Worm (Caenorhabditis elegans): Measurements from ENCODE around the gene nck-1.
A peak's percentile ranks its signal among the peaks of the same experiment; 100 is the strongest.

The nck-1 gene

ce11 chrX:4142202-4142601 is 11.0 kb downstream of the nck-1 start:
- TF ChIP-seq nhr-10 (tag; optimal IDR thresholded peaks at IDR 0.05), result no peak
- TF ChIP-seq elt-3 (tag; optimal IDR thresholded peaks at IDR 0.05), result no peak
- TF ChIP-seq ama-1 (optimal IDR thresholded peaks at IDR 0.05), result no peak
- no peak for TF ChIP-seq egl-27 (tag; optimal IDR thresholded peaks at IDR 0.05)
- no peak for TF ChIP-seq unc-39 (tag; optimal IDR thresholded peaks at IDR 0.05)
- TF ChIP-seq C34F6.9 (tag; optimal IDR thresholded peaks at IDR 0.05), result peak; percentile 74
- TF ChIP-seq ZK546.5 (tag; optimal IDR thresholded peaks at IDR 0.05), result no peak
- no peak for TF ChIP-seq ztf-1 (GFP tag; conservative IDR thresholded peaks at IDR 0.05)
- peak; percentile 27 for TF ChIP-seq nhr-12 (tag; optimal IDR thresholded peaks at IDR 0.05)
- TF ChIP-seq ceh-16 (tag; optimal IDR thresholded peaks at IDR 0.05), result no peak
- TF ChIP-seq sma-3 (GFP tag; optimal IDR thresholded peaks at IDR 0.05), result peak; percentile 87
- TF ChIP-seq R02D3.7 (tag; optimal IDR thresholded peaks at IDR 0.05), result no peak
- no peak for TF ChIP-seq nhr-23 (tag; optimal IDR thresholded peaks at IDR 0.05)
- TF ChIP-seq peb-1 (tag; optimal IDR thresholded peaks at IDR 0.05), result no peak
- TF ChIP-seq nhr-25 (tag; optimal IDR thresholded peaks at IDR 0.05), result peak; percentile 91
- TF ChIP-seq skn-1 (tag; optimal IDR thresholded peaks at IDR 0.05), result no peak
- TF ChIP-seq elt-1 (tag; optimal IDR thresholded peaks at IDR 0.05), result no peak
- TF ChIP-seq unc-55 (GFP tag; optimal IDR thresholded peaks at IDR 0.05), result peak; percentile 22
- peak; percentile 80 to 93 for TF ChIP-seq mdl-1 (tag; optimal IDR thresholded peaks at IDR 0.05)
- TF ChIP-seq sma-9 (GFP tag; optimal IDR thresholded peaks at IDR 0.05), result peak; percentile 100
- peak; percentile 74 for TF ChIP-seq sma-9 (tag; optimal IDR thresholded peaks at IDR 0.05)
- peak; percentile 20 for TF ChIP-seq snpc-4 (tag; optimal IDR thresholded peaks at IDR 0.05)
- TF ChIP-seq F13H6.1 (tag; optimal IDR thresholded peaks at IDR 0.05), result peak; percentile 92
- TF ChIP-seq blmp-1 (tag; optimal IDR thresholded peaks at IDR 0.05; ENCODE audit: insufficient read depth), result no peak
- TF ChIP-seq alr-1 (tag; optimal IDR thresholded peaks at IDR 0.05), result no peak
- TF ChIP-seq gmeb-1 (tag; optimal IDR thresholded peaks at IDR 0.05), result peak; percentile 68
- TF ChIP-seq Y55F3AM.14 (GFP tag; optimal IDR thresholded peaks at IDR 0.05), result peak; percentile 50
- TF ChIP-seq nhr-6 (tag; optimal IDR thresholded peaks at IDR 0.05), result no peak
- TF ChIP-seq fos-1 (tag; optimal IDR thresholded peaks at IDR 0.05), result no peak
- TF ChIP-seq lin-39 (tag; optimal IDR thresholded peaks at IDR 0.05), result no peak
- TF ChIP-seq sem-4 (tag; optimal IDR thresholded peaks at IDR 0.05), result peak; percentile 89
- peak; percentile 50 for TF ChIP-seq mab-5 (tag; optimal IDR thresholded peaks at IDR 0.05)
- no peak for TF ChIP-seq mbf-1 (tag; optimal IDR thresholded peaks at IDR 0.05)
- no peak for TF ChIP-seq nhr-77 (tag; optimal IDR thresholded peaks at IDR 0.05)
- TF ChIP-seq lin-13 (GFP tag; optimal IDR thresholded peaks at IDR 0.05), result peak; percentile 39
- no peak for TF ChIP-seq aly-2 (tag; optimal IDR thresholded peaks at IDR 0.05)
- no peak for TF ChIP-seq nhr-11 (tag; optimal IDR thresholded peaks at IDR 0.05)
- peak; percentile 96 for TF ChIP-seq ztf-4 (tag; optimal IDR thresholded peaks at IDR 0.05)
- peak; percentile 86 for TF ChIP-seq nhr-21 (tag; optimal IDR thresholded peaks at IDR 0.05)
- peak; percentile 17 for TF ChIP-seq zag-1 (tag; optimal IDR thresholded peaks at IDR 0.05)
- peak; percentile 74 for TF ChIP-seq crh-2 (tag; optimal IDR thresholded peaks at IDR 0.05)
- TF ChIP-seq lin-11 (tag; optimal IDR thresholded peaks at IDR 0.05), result peak; percentile 85
- no peak for TF ChIP-seq unc-62 (GFP tag; optimal IDR thresholded peaks at IDR 0.05)
- TF ChIP-seq nhr-129 (tag; optimal IDR thresholded peaks at IDR 0.05), result peak; percentile 92
- no peak for TF ChIP-seq ztf-11 (tag; optimal IDR thresholded peaks at IDR 0.05)
- peak in 1 of 2 experiments; percentile 82 for TF ChIP-seq lsy-2 (tag; optimal IDR thresholded peaks at IDR 0.05)
- TF ChIP-seq nhr-237 (tag; optimal IDR thresholded peaks at IDR 0.05), result peak; percentile 11
